Worm (Caenorhabditis elegans) whole organism, late embryonic: Measurements from ENCODE around the gene fbxa-90.
"Not testable (repeated sequence)": the region's sequence is repeated elsewhere in the genome, so short reads cannot be mapped to it uniquely, and the experiment has no call there.

Source experiments
- C08G9.2 ChIP-seq: sonication (generic microtip); optimal IDR thresholded peaks from 2 replicates; lab custom pipeline; 2016; ENCODE audit warnings: mild to moderate bottlenecking, missing genetic modification characterization, moderate library complexity, missing compliant biosample characterization
- K09A11.1 ChIP-seq: sonication (generic microtip); optimal IDR thresholded peaks from 2 replicates; lab custom pipeline; 2017; ENCODE audit warnings: antibody characterized with exemption, mild to moderate bottlenecking, missing genetic modification characterization, missing compliant biosample characterization; ENCODE audit not compliant: insufficient read depth
- ceh-2 ChIP-seq: sonication (generic microtip); optimal IDR thresholded peaks from 2 replicates; lab custom pipeline; 2016; ENCODE audit warnings: missing genotype, missing genetic modification characterization, missing compliant biosample characterization
- ceh-22 ChIP-seq: sonication (generic microtip); optimal IDR thresholded peaks from 2 replicates; lab custom pipeline; 2017; ENCODE audit warnings: missing biosample characterization, missing genetic modification characterization
- ceh-24 ChIP-seq: sonication (generic microtip); optimal IDR thresholded peaks from 2 replicates; lab custom pipeline; 2016; ENCODE audit warnings: mild to moderate bottlenecking, missing genetic modification characterization, missing compliant biosample characterization
- ceh-34 ChIP-seq: sonication (generic microtip); optimal IDR thresholded peaks from 2 replicates; lab custom pipeline; 2016; ENCODE audit warnings: mild to moderate bottlenecking, missing genetic modification characterization, missing compliant biosample characterization
- ceh-45 ChIP-seq: fragments of 200-800 bp; sonication (Bioruptor generic); IDR thresholded peaks from 2 replicates; pipeline ENCODE4 v1.3.6; 2022; ENCODE audit warnings: missing genetic modification reagents, missing genetic modification characterization, missing compliant biosample characterization
- ceh-6 ChIP-seq: fragments of 200-800 bp; sonication (Bioruptor generic); optimal IDR thresholded peaks from 2 replicates; lab custom pipeline; 2018; ENCODE audit warnings: mild to moderate bottlenecking, missing genetic modification characterization, missing compliant biosample characterization
- che-1 ChIP-seq: sonication (generic microtip); optimal IDR thresholded peaks from 2 replicates; lab custom pipeline; 2016; ENCODE audit warnings: mild to moderate bottlenecking, missing genetic modification characterization, missing compliant biosample characterization
- dmd-4 ChIP-seq: sonication (generic microtip); optimal IDR thresholded peaks from 2 replicates; lab custom pipeline; 2016; ENCODE audit warnings: borderline replicate concordance, missing genetic modification characterization, missing compliant biosample characterization
- dve-1 ChIP-seq: sonication (generic microtip); optimal IDR thresholded peaks from 2 replicates; lab custom pipeline; 2017; ENCODE audit warnings: antibody characterized with exemption, mild to moderate bottlenecking, missing genetic modification characterization, missing compliant biosample characterization
- elt-2 ChIP-seq: sonication (generic microtip); optimal IDR thresholded peaks from 2 replicates; lab custom pipeline; 2016; ENCODE audit warnings: missing genetic modification reagents, missing genetic modification characterization, missing compliant biosample characterization
- elt-4 ChIP-seq: sonication (generic microtip); optimal IDR thresholded peaks from 2 replicates; lab custom pipeline; 2016; ENCODE audit warnings: missing genetic modification characterization, missing compliant biosample characterization
- eyg-1 ChIP-seq: sonication (generic microtip); optimal IDR thresholded peaks from 2 replicates; lab custom pipeline; 2016; ENCODE audit warnings: missing genotype, missing genetic modification characterization, missing compliant biosample characterization
- fax-1 ChIP-seq: sonication (generic microtip); optimal IDR thresholded peaks from 2 replicates; lab custom pipeline; 2016; ENCODE audit warnings: missing genotype, missing genetic modification characterization, missing compliant biosample characterization
- fkh-6 ChIP-seq: sonication (generic microtip); optimal IDR thresholded peaks from 2 replicates; lab custom pipeline; 2016; ENCODE audit warnings: missing genetic modification characterization, missing compliant biosample characterization
- hlh-13 ChIP-seq: fragments of 200-800 bp; sonication (Bioruptor generic); optimal IDR thresholded peaks from 2 replicates; lab custom pipeline; 2018; ENCODE audit warnings: mild to moderate bottlenecking, missing genetic modification characterization, missing compliant biosample characterization
- hlh-30 ChIP-seq: sonication (generic microtip); optimal IDR thresholded peaks from 2 replicates; lab custom pipeline; 2017; ENCODE audit warnings: antibody characterized with exemption, missing genetic modification characterization, missing compliant biosample characterization; ENCODE audit not compliant: insufficient read depth
- madf-2 ChIP-seq: sonication (generic microtip); optimal IDR thresholded peaks from 2 replicates; lab custom pipeline; 2017; ENCODE audit warnings: missing genetic modification characterization, missing compliant biosample characterization
- mec-3 ChIP-seq: sonication (generic microtip); optimal IDR thresholded peaks from 2 replicates; lab custom pipeline; 2016; ENCODE audit warnings: borderline replicate concordance, missing genetic modification characterization, missing compliant biosample characterization
- nhr-11 ChIP-seq: fragments of 150-350 bp; optimal IDR thresholded peaks from 2 replicates; lab custom pipeline; 2014; ENCODE audit warnings: missing biosample characterization, missing genetic modification characterization
- nhr-232 ChIP-seq: sonication (generic microtip); optimal IDR thresholded peaks from 2 replicates; lab custom pipeline; 2016; ENCODE audit warnings: missing genetic modification characterization, missing compliant biosample characterization
- npax-4 ChIP-seq: sonication (generic microtip); optimal IDR thresholded peaks from 2 replicates; lab custom pipeline; 2016; ENCODE audit warnings: missing genetic modification characterization, missing compliant biosample characterization
- pag-3 ChIP-seq: sonication (generic microtip); optimal IDR thresholded peaks from 2 replicates; lab custom pipeline; 2016; ENCODE audit warnings: missing compliant biosample characterization, missing genetic modification characterization, borderline replicate concordance
- pha-2 ChIP-seq: sonication (generic microtip); optimal IDR thresholded peaks from 2 replicates; lab custom pipeline; 2017; ENCODE audit warnings: mild to moderate bottlenecking, missing genetic modification characterization, missing compliant biosample characterization
- pha-4 ChIP-seq: fragments of 150-350 bp; optimal IDR thresholded peaks from 2 replicates; lab custom pipeline; 2018; ENCODE audit warnings: missing biosample characterization, missing genetic modification reagents, missing genetic modification characterization
- pqm-1 ChIP-seq: sonication (generic microtip); optimal IDR thresholded peaks from 2 replicates; lab custom pipeline; 2016; ENCODE audit warnings: missing genetic modification characterization, missing compliant biosample characterization
- pros-1 ChIP-seq: fragments of 150-350 bp; optimal IDR thresholded peaks from 2 replicates; lab custom pipeline; 2014; ENCODE audit warnings: missing biosample characterization, missing genetic modification reagents, missing genetic modification characterization
- rnt-1 ChIP-seq: sonication (generic microtip); optimal IDR thresholded peaks from 2 replicates; lab custom pipeline; 2016; ENCODE audit warnings: missing genetic modification characterization, missing compliant biosample characterization
- sdc-2 ChIP-seq: sonication (generic microtip); optimal IDR thresholded peaks from 2 replicates; lab custom pipeline; 2016; ENCODE audit warnings: missing genotype, missing genetic modification characterization, missing compliant biosample characterization
- sox-2 ChIP-seq: fragments of 200-800 bp; sonication (Bioruptor generic); IDR thresholded peaks from 2 replicates; pipeline ENCODE4 v1.3.6; 2022; ENCODE audit warnings: missing genetic modification reagents, missing genetic modification characterization, missing compliant biosample characterization
- sox-4 ChIP-seq: sonication (generic microtip); optimal IDR thresholded peaks from 2 replicates; lab custom pipeline; 2017; ENCODE audit warnings: mild to moderate bottlenecking, missing genetic modification characterization, inconsistent platforms, missing compliant biosample characterization
- syd-9 ChIP-seq: sonication (generic microtip); optimal IDR thresholded peaks from 2 replicates; lab custom pipeline; 2016; ENCODE audit warnings: mild to moderate bottlenecking, missing genetic modification characterization, moderate library complexity, missing compliant biosample characterization
- tbx-2 ChIP-seq: sonication (generic microtip); optimal IDR thresholded peaks from 2 replicates; lab custom pipeline; 2016; ENCODE audit warnings: missing genetic modification characterization, missing compliant biosample characterization
- unc-3 ChIP-seq, 2 experiments: fragments of 200-800 bp in 1 of 2; sonication (Bioruptor generic) in 1 of 2; sonication (generic microtip) in 1 of 2; conservative IDR thresholded peaks in 1 of 2; optimal IDR thresholded peaks in 1 of 2; 2 replicates each; pipeline versions ENCODE4 v1.3.6 to Lab custom; 2016 to 2022; ENCODE audit warnings: missing compliant biosample characterization in 2 of 2, missing genetic modification characterization in 2 of 2, missing genetic modification reagents in 1 of 2
- unc-86 ChIP-seq: sonication (generic microtip); optimal IDR thresholded peaks from 2 replicates; lab custom pipeline; 2016; ENCODE audit warnings: missing genetic modification characterization, missing compliant biosample characterization

Gene fbxa-90

DNA sequence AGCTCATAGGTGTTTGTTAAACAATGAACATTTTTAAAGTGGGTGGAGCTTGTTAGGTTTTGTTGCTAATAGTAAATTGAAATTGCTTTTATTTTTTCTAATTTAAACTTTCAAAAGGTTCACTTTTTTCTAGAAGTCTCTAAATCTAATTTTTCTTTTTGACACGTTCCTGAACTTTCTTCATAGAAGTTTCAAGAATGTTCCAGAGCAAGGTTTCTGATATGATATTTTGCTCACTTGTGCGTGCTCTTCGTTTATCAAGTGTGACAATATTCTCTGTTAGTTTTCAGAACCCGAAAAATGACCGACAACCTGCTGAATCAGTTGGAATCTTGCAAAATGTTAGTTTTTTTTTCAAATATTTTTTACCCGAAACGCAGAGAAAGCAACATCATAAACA, 27.9 kb upstream of the fbxa-90 start, which contains the start of gene fbxa-148:
Gene fbxa-148, plus strand, starts transcription at position 301 of the 400 bp plus-strand sequence.
- TF ChIP-seq elt-4 (tag; lab: Kevin White, UChicago); dmd-4 (tag; lab: Kevin White, UChicago); K09A11.1: not testable (repeated sequence)

ce11 chrV:16948011-16948410, 18.6 kb upstream of the fbxa-90 start, which contains the start of gene fbxa-112:
fbxa-112 (minus strand) TSS chrV:16948111.
- TF ChIP-seq mec-3, unc-86, fax-1 (tag; lab: Kevin White, UChicago): not testable (repeated sequence)

DNA sequence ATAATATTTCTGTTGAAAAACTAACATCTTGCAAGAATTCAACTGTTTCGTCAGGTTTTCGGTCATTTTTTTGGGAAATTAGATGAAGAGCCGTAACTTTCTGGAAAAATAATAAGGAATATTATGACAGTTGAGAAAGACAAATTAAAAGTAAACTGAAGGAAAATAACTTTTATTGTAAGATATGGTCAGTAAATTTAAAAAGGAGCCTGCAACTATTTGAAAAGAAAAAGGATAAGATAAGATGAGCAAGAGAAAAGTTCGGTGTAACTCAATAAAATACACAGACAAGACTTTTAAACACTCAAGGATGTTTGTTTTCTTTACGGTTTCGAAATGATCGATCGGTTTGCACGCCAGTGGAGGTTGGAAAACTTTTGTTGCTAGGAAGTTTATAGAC, 17.0 kb upstream of the fbxa-90 start, which contains the start of gene fbxa-111:
Gene fbxa-111, minus strand, starts transcription at position 101 of the 400 bp plus-strand sequence.
- not testable (repeated sequence) for TF ChIP-seq tbx-2; sdc-2 (tag; lab: Kevin White, UChicago); pros-1 (tag; lab: Kevin White, UChicago)

- TF ChIP-seq eyg-1 (no peak), sdc-2 (tag; lab: Kevin White, UChicago) (no peak), fkh-6 (no peak), sox-2 (GFP tag; lab: Robert Waterston, UW) (no peak), C08G9.2 (tag; lab: Kevin White, UChicago) (no peak), ceh-22 (tag; lab: Kevin White, UChicago) (no peak), tbx-2 (no peak), elt-2 (tag; lab: Kevin White, UChicago) (no peak), nhr-232 (tag; lab: Kevin White, UChicago) (no peak), che-1 (no peak), sox-4 (no peak), ceh-34 (tag; lab: Kevin White, UChicago) (no peak)
Measured at ce11 chrV:16950036-16950435, 16.6 kb upstream of the fbxa-90 start.

DNA sequence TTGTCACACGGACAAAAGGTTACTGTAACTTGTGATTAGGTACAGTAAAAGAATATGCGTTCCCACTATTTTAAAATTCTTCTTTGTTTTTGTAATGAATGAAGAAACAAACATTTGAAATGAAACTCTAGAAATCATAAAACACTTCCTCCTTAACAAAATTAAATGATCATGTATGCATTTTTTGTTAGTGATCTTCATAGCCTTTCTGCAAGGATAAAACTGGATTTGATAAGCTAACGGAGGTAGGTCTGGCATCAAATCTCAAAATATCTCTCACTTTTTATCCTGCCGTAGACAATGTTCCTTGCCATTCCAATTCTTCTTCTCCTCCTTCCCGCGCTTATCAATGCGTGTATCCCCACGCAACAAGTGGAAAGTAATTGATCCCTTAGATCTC, 15.1 kb upstream of the fbxa-90 start, which contains the start of gene clec-238:
Gene clec-238, plus strand, starts transcription at position 301 of the 400 bp plus-strand sequence.
- TF ChIP-seq hlh-30 (tag; lab: Kevin White, UChicago): no peak
- TF ChIP-seq npax-4: no peak
- TF ChIP-seq ceh-2 (tag; lab: Kevin White, UChicago): no peak
- TF ChIP-seq sdc-2 (tag; lab: Kevin White, UChicago): no peak
- no peak for TF ChIP-seq ceh-22 (tag; lab: Kevin White, UChicago)
- TF ChIP-seq ceh-45 (GFP tag; lab: Robert Waterston, UW): no peak
- TF ChIP-seq madf-2 (tag; lab: Kevin White, UChicago): no peak
- TF ChIP-seq ceh-24 (tag; lab: Kevin White, UChicago): no peak
- no peak for TF ChIP-seq dve-1 (tag; lab: Kevin White, UChicago)
- TF ChIP-seq syd-9: no peak
- TF ChIP-seq elt-4 (tag; lab: Kevin White, UChicago): no peak
- no peak for TF ChIP-seq pqm-1 (tag; lab: Kevin White, UChicago)
- TF ChIP-seq unc-3 (GFP tag; conservative IDR thresholded peaks at IDR 0.05; lab: Robert Waterston, UW): no peak
- TF ChIP-seq unc-3 (tag; optimal IDR thresholded peaks at IDR 0.05; lab: Kevin White, UChicago): no peak
- no peak for TF ChIP-seq pha-4 (tag; lab: Kevin White, UChicago)

DNA sequence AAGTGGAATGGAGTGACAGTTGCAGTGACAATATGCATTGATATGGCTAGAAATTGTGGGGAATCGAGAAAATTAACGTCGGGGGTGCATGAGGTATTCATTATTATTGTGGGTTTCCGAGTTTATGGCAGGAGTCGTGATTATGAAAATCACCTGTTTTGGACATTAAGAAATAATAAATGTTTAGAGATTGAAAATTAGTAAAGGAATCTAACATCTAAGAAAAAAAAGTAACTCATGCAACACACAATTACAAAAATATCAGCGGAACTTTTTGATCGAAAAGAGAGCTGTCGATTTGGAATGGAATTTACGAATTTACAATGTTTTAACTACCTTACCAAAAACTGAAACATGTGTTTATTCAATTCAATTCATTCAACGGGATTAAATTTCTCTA, 11.8 kb upstream of the fbxa-90 start, which contains the start of gene srh-206:
Gene srh-206, minus strand, starts transcription at position 101 of the 400 bp plus-strand sequence.
- TF ChIP-seq hlh-13 (GFP tag; lab: Kevin White, UChicago): no peak
- TF ChIP-seq rnt-1: no peak
- TF ChIP-seq ceh-6 (GFP tag; lab: Kevin White, UChicago): no peak
- no peak for TF ChIP-seq pha-2 (tag; lab: Kevin White, UChicago)
- no peak for TF ChIP-seq nhr-11 (tag; lab: Kevin White, UChicago)
- no peak for TF ChIP-seq sox-4
- TF ChIP-seq hlh-30 (tag; lab: Kevin White, UChicago): no peak
- no peak for TF ChIP-seq npax-4
- TF ChIP-seq pag-3: no peak
- no peak for TF ChIP-seq ceh-34 (tag; lab: Kevin White, UChicago)
